Worm (Caenorhabditis elegans): ENCODE measurements around the gene srbc-62.

srbc-62 gene

ce11 chrV:17236345-17236744 lies 18.6 kb downstream of the srbc-62 start, which contains the start of gene T19C9.10:
Gene T19C9.10 (plus strand): TSS chrV:17236592.
- TF ChIP-seq hnd-1 (tag; optimal IDR thresholded peaks at IDR 0.05) (no peak), hmg-4 (GFP tag; optimal IDR thresholded peaks at IDR 0.05) (no peak), hmbx-1 (tag; optimal IDR thresholded peaks at IDR 0.05) (no peak), pes-1 (GFP tag; IDR thresholded peaks at IDR 0.05) (no peak), tbx-37 (GFP tag; conservative IDR thresholded peaks at IDR 0.05) (no peak), F13C5.2 (tag; optimal IDR thresholded peaks at IDR 0.05) (no peak), sea-1 (GFP tag; conservative IDR thresholded peaks at IDR 0.05) (no peak), ets-7 (tag; optimal IDR thresholded peaks at IDR 0.05) (no peak), flt-1 (GFP tag; IDR thresholded peaks at IDR 0.05) (no peak)

- TF ChIP-seq tbx-11 (GFP tag; IDR thresholded peaks at IDR 0.05), result no peak
- TF ChIP-seq hnd-1 (tag; optimal IDR thresholded peaks at IDR 0.05), result no peak
- TF ChIP-seq pes-1 (GFP tag; IDR thresholded peaks at IDR 0.05), result no peak
- TF ChIP-seq B0310.2 (tag; optimal IDR thresholded peaks at IDR 0.05), result no peak
- TF ChIP-seq tra-4 (tag; optimal IDR thresholded peaks at IDR 0.05), result no peak
- TF ChIP-seq hmbx-1 (tag; optimal IDR thresholded peaks at IDR 0.05), result no peak
- TF ChIP-seq flt-1 (GFP tag; IDR thresholded peaks at IDR 0.05), result no peak
- TF ChIP-seq ceh-13 (GFP tag; optimal IDR thresholded peaks at IDR 0.05), result no peak
- TF ChIP-seq ceh-36 (tag; optimal IDR thresholded peaks at IDR 0.05), result no peak
These were observed 21.0 kb downstream of the srbc-62 start, which contains the start of gene T19C9.8 for ce11 chrV:17238799-17239198. Gene T19C9.8 (plus strand): TSS chrV:17239097.

ce11 chrV:17240579-17241277 lies 22.9 kb downstream of the srbc-62 start:
- no peak for TF ChIP-seq hmg-4 (GFP tag; optimal IDR thresholded peaks at IDR 0.05)
- no peak for TF ChIP-seq ama-1 (optimal IDR thresholded peaks at IDR 0.05)
- no peak for TF ChIP-seq hmbx-1 (tag; optimal IDR thresholded peaks at IDR 0.05)
- TF ChIP-seq hnd-1 (tag; optimal IDR thresholded peaks at IDR 0.05), result no peak
- no peak for TF ChIP-seq tra-4 (tag; optimal IDR thresholded peaks at IDR 0.05)
- no peak for TF ChIP-seq ets-7 (tag; optimal IDR thresholded peaks at IDR 0.05)
- TF ChIP-seq B0310.2 (tag; optimal IDR thresholded peaks at IDR 0.05), result no peak
- no peak for TF ChIP-seq aly-1 (tag; optimal IDR thresholded peaks at IDR 0.05)
- TF ChIP-seq F13C5.2 (tag; optimal IDR thresholded peaks at IDR 0.05), result no peak
- no peak for TF ChIP-seq flt-1 (GFP tag; IDR thresholded peaks at IDR 0.05)
- no peak for TF ChIP-seq pes-1 (GFP tag; IDR thresholded peaks at IDR 0.05)
- TF ChIP-seq sea-1 (GFP tag; conservative IDR thresholded peaks at IDR 0.05), result no peak
- TF ChIP-seq scrt-1 (GFP tag; IDR thresholded peaks at IDR 0.05), result no peak
- no peak for TF ChIP-seq ceh-13 (GFP tag; optimal IDR thresholded peaks at IDR 0.05)
- no peak for TF ChIP-seq ceh-36 (tag; optimal IDR thresholded peaks at IDR 0.05)
- no peak for TF ChIP-seq tbx-37 (GFP tag; conservative IDR thresholded peaks at IDR 0.05)
- no peak for TF ChIP-seq tbx-11 (GFP tag; IDR thresholded peaks at IDR 0.05)

ce11 chrV:17241278-17241661 lies 23.5 kb downstream of the srbc-62 start:
- TF ChIP-seq flt-1 (GFP tag; IDR thresholded peaks at IDR 0.05) (no peak), scrt-1 (GFP tag; IDR thresholded peaks at IDR 0.05) (no peak), hnd-1 (tag; optimal IDR thresholded peaks at IDR 0.05) (no peak), tbx-11 (GFP tag; IDR thresholded peaks at IDR 0.05) (no peak), ceh-13 (GFP tag; optimal IDR thresholded peaks at IDR 0.05) (no peak), hmg-4 (GFP tag; optimal IDR thresholded peaks at IDR 0.05) (no peak)

- TF ChIP-seq ceh-36 (tag; optimal IDR thresholded peaks at IDR 0.05) (no peak), tbx-11 (GFP tag; IDR thresholded peaks at IDR 0.05) (no peak), ets-7 (tag; optimal IDR thresholded peaks at IDR 0.05) (no peak), ama-1 (optimal IDR thresholded peaks at IDR 0.05) (no peak)
These were observed 24.8 kb downstream of the srbc-62 start, which contains the start of gene Y68A4B.3 for ce11 chrV:17242552-17242951. Gene Y68A4B.3 (minus strand): TSS chrV:17242652.

ce11 chrV:17243016-17243415 lies 25.2 kb downstream of the srbc-62 start:
- TF ChIP-seq aly-1 (tag; optimal IDR thresholded peaks at IDR 0.05) (no peak), B0310.2 (tag; optimal IDR thresholded peaks at IDR 0.05) (no peak), tra-4 (tag; optimal IDR thresholded peaks at IDR 0.05) (no peak), ceh-36 (tag; optimal IDR thresholded peaks at IDR 0.05) (no peak), flt-1 (GFP tag; IDR thresholded peaks at IDR 0.05) (no peak), tbx-37 (GFP tag; conservative IDR thresholded peaks at IDR 0.05) (no peak), ets-7 (tag; optimal IDR thresholded peaks at IDR 0.05) (no peak), hnd-1 (tag; optimal IDR thresholded peaks at IDR 0.05) (no peak), F13C5.2 (tag; optimal IDR thresholded peaks at IDR 0.05) (no peak), hmbx-1 (tag; optimal IDR thresholded peaks at IDR 0.05) (no peak)

- no peak for TF ChIP-seq ceh-36 (tag; optimal IDR thresholded peaks at IDR 0.05)
- no peak for TF ChIP-seq B0310.2 (tag; optimal IDR thresholded peaks at IDR 0.05)
- TF ChIP-seq pes-1 (GFP tag; IDR thresholded peaks at IDR 0.05), result no peak
- no peak for TF ChIP-seq flt-1 (GFP tag; IDR thresholded peaks at IDR 0.05)
- no peak for TF ChIP-seq aly-1 (tag; optimal IDR thresholded peaks at IDR 0.05)
- TF ChIP-seq ets-7 (tag; optimal IDR thresholded peaks at IDR 0.05), result no peak
- no peak for TF ChIP-seq tbx-37 (GFP tag; conservative IDR thresholded peaks at IDR 0.05)
- no peak for TF ChIP-seq hmg-4 (GFP tag; optimal IDR thresholded peaks at IDR 0.05)
- TF ChIP-seq F13C5.2 (tag; optimal IDR thresholded peaks at IDR 0.05), result no peak
- no peak for TF ChIP-seq hnd-1 (tag; optimal IDR thresholded peaks at IDR 0.05)
- TF ChIP-seq tra-4 (tag; optimal IDR thresholded peaks at IDR 0.05), result no peak
These were observed 27.6 kb downstream of the srbc-62 start, which contains the start of gene clec-242 for ce11 chrV:17245406-17245805. Gene clec-242 (minus strand): TSS chrV:17245506.

ce11 chrV:17248915-17249314 lies 31.1 kb downstream of the srbc-62 start, which contains the start of gene clec-243:
Gene clec-243 (minus strand): TSS chrV:17249015.
- TF ChIP-seq hmg-4 (GFP tag; optimal IDR thresholded peaks at IDR 0.05) (no peak), tbx-37 (GFP tag; conservative IDR thresholded peaks at IDR 0.05) (no peak), flt-1 (GFP tag; IDR thresholded peaks at IDR 0.05) (no peak), hmbx-1 (tag; optimal IDR thresholded peaks at IDR 0.05) (no peak), ceh-13 (GFP tag; optimal IDR thresholded peaks at IDR 0.05) (no peak), pes-1 (GFP tag; IDR thresholded peaks at IDR 0.05) (no peak), hnd-1 (tag; optimal IDR thresholded peaks at IDR 0.05) (no peak), sea-1 (GFP tag; conservative IDR thresholded peaks at IDR 0.05) (no peak), tbx-11 (GFP tag; IDR thresholded peaks at IDR 0.05) (no peak), aly-1 (tag; optimal IDR thresholded peaks at IDR 0.05) (no peak), ama-1 (optimal IDR thresholded peaks at IDR 0.05) (no peak), scrt-1 (GFP tag; IDR thresholded peaks at IDR 0.05) (no peak), F13C5.2 (tag; optimal IDR thresholded peaks at IDR 0.05) (no peak), ceh-36 (tag; optimal IDR thresholded peaks at IDR 0.05) (no peak), ets-7 (tag; optimal IDR thresholded peaks at IDR 0.05) (no peak), B0310.2 (tag; optimal IDR thresholded peaks at IDR 0.05) (no peak), tra-4 (tag; optimal IDR thresholded peaks at IDR 0.05) (no peak)
